Fruit fly (Drosophila melanogaster) S2 (cell line): ENCODE results near the gene Fur1.
A peak's percentile ranks its signal among the peaks of the same experiment; 100 is the strongest.

ENCODE experiments used
- CG8478 ChIP-seq: fragments of >200 bp; optimal IDR thresholded peaks from 2 replicates; lab custom pipeline; 2018
- CTCF ChIP-seq, 2 experiments: fragments of >200 bp; optimal IDR thresholded peaks; 2 replicates each; lab custom pipeline; 2018

dm6 chr3R:25427175-25427574 is 45.7 kb downstream of the Fur1 start:
- TF ChIP-seq CG8478 (lab: Kevin White, UChicago) (no peak), CTCF (optimal IDR thresholded peaks at IDR 0.05; lab: Kevin White, UChicago) (peak; percentile 50 to 52)
